Worm (Caenorhabditis elegans): ENCODE measurements around the gene col-92.

Gene col-92

DNA sequence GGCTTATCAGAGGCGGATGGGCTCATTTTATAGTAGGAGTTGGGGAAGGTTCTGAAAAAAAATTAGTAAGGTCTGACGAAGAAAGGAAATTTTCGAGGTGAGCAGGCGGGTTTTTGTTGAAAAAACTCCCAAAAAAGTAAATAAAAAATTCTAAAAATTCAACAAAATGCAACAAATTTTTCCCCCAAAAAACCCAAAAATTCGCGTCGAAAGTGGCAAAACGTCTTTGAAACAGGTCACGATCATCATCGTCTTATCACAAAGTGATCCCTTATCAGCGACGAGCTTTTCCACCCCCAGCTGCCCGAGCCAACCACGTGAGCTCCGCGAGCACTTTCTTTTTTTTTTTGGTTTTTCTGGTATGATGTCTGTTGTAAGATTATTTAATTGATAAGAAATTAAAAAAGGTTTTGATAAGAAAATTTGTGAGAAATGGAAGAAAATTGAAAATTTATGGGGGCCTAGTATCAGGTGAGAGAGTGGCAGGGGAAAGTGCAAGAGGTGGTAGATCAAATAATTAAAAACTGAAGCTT is 43.5 kb upstream of the col-92 start, which contains the start of gene Y48A6B.7 (continued):
- TF ChIP-seq rec-8 (tag; optimal IDR thresholded peaks at IDR 0.05) (no peak), nhr-120 (GFP tag; IDR thresholded peaks at IDR 0.05) (no peak), F37B4.10 (GFP tag; IDR thresholded peaks at IDR 0.05) (no peak), ccch-3 (GFP tag; optimal IDR thresholded peaks at IDR 0.05) (no peak), egl-44 (GFP tag; IDR thresholded peaks at IDR 0.05) (no peak), hmg-20 (GFP tag; IDR thresholded peaks at IDR 0.05) (no peak), lag-1 (GFP tag; IDR thresholded peaks at IDR 0.05) (no peak), lin-40 (tag; optimal IDR thresholded peaks at IDR 0.05) (peak; percentile 18), pha-4 (tag; optimal IDR thresholded peaks at IDR 0.05) (peak; percentile 63), let-607 (tag; optimal IDR thresholded peaks at IDR 0.05) (peak in 1 of 2 experiments; percentile 51), dpl-1 (GFP tag; optimal IDR thresholded peaks at IDR 0.05) (no peak), ztf-3 (GFP tag; optimal IDR thresholded peaks at IDR 0.05) (no peak), lsl-1 (GFP tag; optimal IDR thresholded peaks at IDR 0.05) (no peak), F33H1.4 (GFP tag; IDR thresholded peaks at IDR 0.05) (no peak), sdz-38 (tag; optimal IDR thresholded peaks at IDR 0.05) (no peak), let-526 (GFP tag; IDR thresholded peaks at IDR 0.05) (no peak), Y67H2A.10 (GFP tag; conservative IDR thresholded peaks at IDR 0.05) (no peak), sptf-2 (GFP tag; optimal IDR thresholded peaks at IDR 0.05) (no peak), B0261.1 (tag; optimal IDR thresholded peaks at IDR 0.05) (no peak), Y95B8A.8 (GFP tag; IDR thresholded peaks at IDR 0.05) (no peak), ceh-79 (tag; optimal IDR thresholded peaks at IDR 0.05) (no peak), K12H6.12 (tag; optimal IDR thresholded peaks at IDR 0.05) (no peak), lin-35 (GFP tag; optimal IDR thresholded peaks at IDR 0.05) (no peak), madf-6 (GFP tag; IDR thresholded peaks at IDR 0.05) (no peak), xnd-1 (tag; optimal IDR thresholded peaks at IDR 0.05) (no peak), hlh-26 (GFP tag; conservative IDR thresholded peaks at IDR 0.05) (no peak), lir-1 (GFP tag; conservative IDR thresholded peaks at IDR 0.05) (no peak), ceh-100 (GFP tag; IDR thresholded peaks at IDR 0.05) (no peak), T07F8.4 (tag; optimal IDR thresholded peaks at IDR 0.05) (no peak), attf-5 (GFP tag; optimal IDR thresholded peaks at IDR 0.05) (no peak), nfya-1 (tag; optimal IDR thresholded peaks at IDR 0.05; ENCODE audit: borderline replicate concordance, insufficient read depth) (no peak), ekl-4 (GFP tag; IDR thresholded peaks at IDR 0.05) (no peak), B0019.2 (GFP tag; conservative IDR thresholded peaks at IDR 0.05) (no peak), zfh-2 (GFP tag; conservative IDR thresholded peaks at IDR 0.05) (no peak), Y53F4B.3 (GFP tag; IDR thresholded peaks at IDR 0.05) (no peak), snpc-1.3 (tag; optimal IDR thresholded peaks at IDR 0.05; ENCODE audit: insufficient read depth) (no peak), tbx-9 (tag; optimal IDR thresholded peaks at IDR 0.05; ENCODE audit: borderline replicate concordance) (no peak), cebp-1 (GFP tag; IDR thresholded peaks at IDR 0.05) (no peak), cebp-1 (tag; optimal IDR thresholded peaks at IDR 0.05) (no peak), F23B12.7 (tag; optimal IDR thresholded peaks at IDR 0.05; ENCODE audit: insufficient read depth) (no peak), hsf-1 (GFP tag; IDR thresholded peaks at IDR 0.05) (no peak), hrde-1 (tag; optimal IDR thresholded peaks at IDR 0.05; ENCODE audit: borderline replicate concordance) (no peak), dpff-1 (tag; optimal IDR thresholded peaks at IDR 0.05) (no peak), atf-7 (tag; optimal IDR thresholded peaks at IDR 0.05) (peak; percentile 55), chd-7 (tag; optimal IDR thresholded peaks at IDR 0.05) (no peak), efl-1 (GFP tag; optimal IDR thresholded peaks at IDR 0.05) (no peak), F55B11.4 (tag; optimal IDR thresholded peaks at IDR 0.05; ENCODE audit: borderline replicate concordance, insufficient read depth) (no peak), ztf-28 (GFP tag; IDR thresholded peaks at IDR 0.05) (no peak)

Measured in whole organism, young adult.